Worm (Caenorhabditis elegans) whole organism, L2 larva: ENCODE data around the gene srw-145.

ENCODE experiments used
- C34F6.9 ChIP-seq: fragments of 150-350 bp; optimal IDR thresholded peaks from 2 replicates; lab custom pipeline; 2014; ENCODE audit warnings: missing biosample characterization, missing genetic modification characterization
- F13H6.1 ChIP-seq: sonication (generic microtip); optimal IDR thresholded peaks from 2 replicates; lab custom pipeline; 2016; ENCODE audit warnings: missing genetic modification characterization, missing compliant biosample characterization
- R02D3.7 ChIP-seq: fragments of 150-350 bp; optimal IDR thresholded peaks from 2 replicates; lab custom pipeline; 2014; ENCODE audit warnings: missing biosample characterization, missing genetic modification characterization
- Y55F3AM.14 ChIP-seq: fragments of 200-800 bp; sonication (Bioruptor generic); optimal IDR thresholded peaks from 2 replicates; lab custom pipeline; 2018; ENCODE audit warnings: mild to moderate bottlenecking, missing genetic modification characterization, missing compliant biosample characterization
- ZK546.5 ChIP-seq: sonication (generic microtip); optimal IDR thresholded peaks from 2 replicates; lab custom pipeline; 2017; ENCODE audit warnings: missing biosample characterization, missing genetic modification characterization
- alr-1 ChIP-seq: fragments of 150-350 bp; optimal IDR thresholded peaks from 2 replicates; lab custom pipeline; 2014; ENCODE audit warnings: missing biosample characterization, missing genetic modification characterization
- aly-2 ChIP-seq: fragments of 150-350 bp; optimal IDR thresholded peaks from 2 replicates; lab custom pipeline; 2014; ENCODE audit warnings: missing biosample characterization, missing genetic modification characterization
- ama-1 ChIP-seq: fragments of 150-350 bp; optimal IDR thresholded peaks from 2 replicates; lab custom pipeline; 2018; ENCODE audit warnings: inconsistent platforms
- blmp-1 ChIP-seq: sonication (generic microtip); optimal IDR thresholded peaks from 2 replicates; lab custom pipeline; 2017; ENCODE audit warnings: missing genetic modification characterization, mild to moderate bottlenecking, missing compliant biosample characterization, antibody characterized with exemption, moderate library complexity; ENCODE audit not compliant: insufficient read depth
- ceh-16 ChIP-seq: fragments of 150-350 bp; optimal IDR thresholded peaks from 2 replicates; lab custom pipeline; 2014; ENCODE audit warnings: missing biosample characterization, missing genetic modification characterization
- ceh-82 ChIP-seq: fragments of 150-350 bp; optimal IDR thresholded peaks from 2 replicates; lab custom pipeline; 2014; ENCODE audit warnings: missing biosample characterization, missing genetic modification characterization
- crh-2 ChIP-seq: sonication (generic microtip); optimal IDR thresholded peaks from 2 replicates; lab custom pipeline; 2017; ENCODE audit warnings: missing biosample characterization, missing genetic modification characterization
- dmd-4 ChIP-seq: sonication (generic microtip); optimal IDR thresholded peaks from 2 replicates; lab custom pipeline; 2017; ENCODE audit warnings: missing biosample characterization, missing genetic modification characterization
- egl-27 ChIP-seq: sonication (generic microtip); optimal IDR thresholded peaks from 3 replicates; lab custom pipeline; 2017; ENCODE audit warnings: missing biosample characterization, missing genetic modification reagents, missing genetic modification characterization
- elt-1 ChIP-seq: fragments of 150-350 bp; optimal IDR thresholded peaks from 2 replicates; lab custom pipeline; 2014; ENCODE audit warnings: missing biosample characterization, missing genetic modification characterization
- elt-3 ChIP-seq: sonication (generic microtip); optimal IDR thresholded peaks from 2 replicates; lab custom pipeline; 2017; ENCODE audit warnings: missing biosample characterization, missing genetic modification characterization
- fos-1 ChIP-seq: fragments of 150-350 bp; optimal IDR thresholded peaks from 2 replicates; lab custom pipeline; 2014; ENCODE audit warnings: missing biosample characterization, missing genetic modification characterization
- gmeb-1 ChIP-seq: fragments of 150-350 bp; optimal IDR thresholded peaks from 2 replicates; lab custom pipeline; 2014; ENCODE audit warnings: missing biosample characterization, missing genetic modification characterization
- lin-11 ChIP-seq: fragments of 150-350 bp; sonication (generic microtip); optimal IDR thresholded peaks from 2 replicates; lab custom pipeline; 2014; ENCODE audit warnings: missing biosample characterization, missing genetic modification characterization, inconsistent platforms, mixed read lengths
- lin-13 ChIP-seq: fragments of 150-350 bp; optimal IDR thresholded peaks from 2 replicates; lab custom pipeline; 2014; ENCODE audit warnings: missing biosample characterization, missing genetic modification reagents, missing genetic modification characterization
- lin-39 ChIP-seq: fragments of 150-350 bp; optimal IDR thresholded peaks from 2 replicates; lab custom pipeline; 2014; ENCODE audit warnings: missing biosample characterization, missing genetic modification reagents, missing genetic modification characterization
- lsy-2 ChIP-seq, 2 experiments: fragments of 150-350 bp in 1 of 2; sonication (generic microtip) in 1 of 2; optimal IDR thresholded peaks; 2 replicates each; lab custom pipeline; 2014 to 2017; ENCODE audit warnings: missing biosample characterization in 2 of 2, missing genetic modification characterization in 2 of 2
- mab-5 ChIP-seq: fragments of 150-350 bp; optimal IDR thresholded peaks from 2 replicates; lab custom pipeline; 2014; ENCODE audit warnings: missing biosample characterization, missing genetic modification characterization
- mbf-1 ChIP-seq: sonication (generic microtip); optimal IDR thresholded peaks from 2 replicates; lab custom pipeline; 2017; ENCODE audit warnings: missing biosample characterization, missing genetic modification characterization
- nhr-11 ChIP-seq: fragments of 150-350 bp; optimal IDR thresholded peaks from 2 replicates; lab custom pipeline; 2014; ENCODE audit warnings: missing biosample characterization, missing genetic modification characterization
- nhr-12 ChIP-seq: fragments of 150-350 bp; optimal IDR thresholded peaks from 2 replicates; lab custom pipeline; 2014; ENCODE audit warnings: missing biosample characterization, missing genetic modification characterization
- nhr-129 ChIP-seq: fragments of 150-350 bp; optimal IDR thresholded peaks from 2 replicates; lab custom pipeline; 2014; ENCODE audit warnings: missing biosample characterization, missing genetic modification characterization
- nhr-21 ChIP-seq: fragments of 150-350 bp; optimal IDR thresholded peaks from 2 replicates; lab custom pipeline; 2014; ENCODE audit warnings: missing biosample characterization, missing genetic modification characterization
- nhr-23 ChIP-seq: fragments of 150-350 bp; optimal IDR thresholded peaks from 2 replicates; lab custom pipeline; 2014; ENCODE audit warnings: missing biosample characterization, missing genetic modification reagents, missing genetic modification characterization
- nhr-237 ChIP-seq: fragments of 150-350 bp; optimal IDR thresholded peaks from 2 replicates; lab custom pipeline; 2014; ENCODE audit warnings: missing biosample characterization, missing genetic modification characterization
- nhr-6 ChIP-seq: fragments of 150-350 bp; optimal IDR thresholded peaks from 2 replicates; lab custom pipeline; 2014; ENCODE audit warnings: missing biosample characterization, missing genetic modification characterization
- nhr-77 ChIP-seq: fragments of 150-350 bp; optimal IDR thresholded peaks from 2 replicates; lab custom pipeline; 2014; ENCODE audit warnings: missing biosample characterization, missing genetic modification characterization
- sem-4 ChIP-seq: fragments of 150-350 bp; optimal IDR thresholded peaks from 2 replicates; lab custom pipeline; 2014; ENCODE audit warnings: missing biosample characterization, missing genetic modification reagents, missing genetic modification characterization
- sma-3 ChIP-seq: sonication (generic microtip); optimal IDR thresholded peaks from 2 replicates; lab custom pipeline; 2016; ENCODE audit warnings: missing genetic modification reagents, missing genetic modification characterization, missing compliant biosample characterization
- sma-9 ChIP-seq, 2 experiments: fragments of 150-350 bp in 1 of 2; sonication (generic microtip) in 1 of 2; optimal IDR thresholded peaks; 2 replicates each; lab custom pipeline; 2014 to 2016; ENCODE audit warnings: missing genetic modification characterization in 2 of 2, mild to moderate bottlenecking in 1 of 2, missing biosample characterization in 1 of 2, missing compliant biosample characterization in 1 of 2, missing genetic modification reagents in 1 of 2, moderate library complexity in 1 of 2
- unc-39 ChIP-seq: fragments of 150-350 bp; optimal IDR thresholded peaks from 2 replicates; lab custom pipeline; 2014; ENCODE audit warnings: missing biosample characterization, missing genetic modification characterization
- unc-55 ChIP-seq: fragments of 150-350 bp; sonication (generic microtip); optimal IDR thresholded peaks from 3 replicates; lab custom pipeline; 2014; ENCODE audit warnings: missing biosample characterization, missing genetic modification reagents, missing genetic modification characterization
- unc-62 ChIP-seq: fragments of 150-350 bp; optimal IDR thresholded peaks from 2 replicates; lab custom pipeline; 2014; ENCODE audit warnings: missing biosample characterization, missing genetic modification reagents, missing genetic modification characterization
- zag-1 ChIP-seq: fragments of 150-350 bp; optimal IDR thresholded peaks from 2 replicates; lab custom pipeline; 2014; ENCODE audit warnings: missing biosample characterization, missing genetic modification characterization
- ztf-1 ChIP-seq: fragments of 200-800 bp; sonication (Bioruptor generic); conservative IDR thresholded peaks from 2 replicates; pipeline ENCODE4 v1.3.6; 2022; ENCODE audit warnings: missing genetic modification characterization, missing compliant biosample characterization
- ztf-4 ChIP-seq: fragments of 150-350 bp; optimal IDR thresholded peaks from 2 replicates; lab custom pipeline; 2014; ENCODE audit warnings: missing biosample characterization, missing genetic modification characterization

The srw-145 gene

DNA sequence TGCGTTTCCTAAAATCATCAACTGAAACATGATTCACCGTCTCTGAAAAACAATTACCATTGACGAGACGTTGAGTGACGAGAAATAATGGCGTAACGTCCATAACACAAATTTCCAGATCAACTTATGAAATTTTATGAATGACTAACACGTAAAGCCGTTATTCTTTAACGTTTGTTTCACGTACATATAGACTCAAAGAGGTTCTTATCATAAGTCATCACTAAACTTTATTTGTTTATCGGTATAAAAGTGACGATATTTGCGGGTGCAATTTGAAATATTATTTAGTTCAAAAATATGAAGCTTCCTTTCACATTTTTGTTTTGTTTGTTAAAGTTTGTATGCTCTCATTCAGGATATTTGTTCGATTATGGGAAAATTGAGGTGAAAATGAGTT, 37.7 kb upstream of the srw-145 start, which contains the start of gene oac-3:
TSS of gene oac-3 (plus strand) at position 301 of the 400 bp plus-strand sequence.
- TF ChIP-seq aly-2, result no peak
- no peak for TF ChIP-seq ZK546.5 (tag; lab: Kevin White, UChicago)
- TF ChIP-seq mbf-1 (tag; lab: Kevin White, UChicago), result no peak
- no peak for TF ChIP-seq unc-55 (GFP tag; lab: Kevin White, UChicago)

DNA sequence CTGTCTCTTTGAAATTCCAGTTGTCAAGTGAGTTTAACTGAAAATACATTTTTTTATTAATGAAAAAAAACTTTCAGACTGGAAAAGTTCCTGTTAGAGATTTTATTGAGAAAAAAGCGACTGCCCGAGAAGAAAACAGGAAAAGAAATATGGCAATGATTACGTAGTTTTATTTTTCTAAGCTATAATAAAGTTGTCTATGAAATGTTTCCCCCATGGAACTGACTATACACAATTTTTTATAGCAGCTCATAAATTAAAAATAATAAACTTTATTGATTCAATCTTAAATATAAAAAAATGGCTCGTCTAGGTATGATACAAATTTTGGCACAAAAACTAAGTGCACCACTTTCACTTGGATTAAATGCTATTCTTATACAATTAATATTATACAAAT, 34.5 kb upstream of the srw-145 start, which contains the start of gene C06B3.1:
TSS of gene C06B3.1 (plus strand) at position 301 of the 400 bp plus-strand sequence.
- TF ChIP-seq sma-9 (GFP tag; optimal IDR thresholded peaks at IDR 0.05; lab: Kevin White, UChicago), result no peak
- TF ChIP-seq sma-9 (tag; optimal IDR thresholded peaks at IDR 0.05; lab: Kevin White, UChicago), result no peak
- TF ChIP-seq unc-39 (tag; lab: Kevin White, UChicago), result no peak
- TF ChIP-seq, all 48 proteins: peak for 0

DNA sequence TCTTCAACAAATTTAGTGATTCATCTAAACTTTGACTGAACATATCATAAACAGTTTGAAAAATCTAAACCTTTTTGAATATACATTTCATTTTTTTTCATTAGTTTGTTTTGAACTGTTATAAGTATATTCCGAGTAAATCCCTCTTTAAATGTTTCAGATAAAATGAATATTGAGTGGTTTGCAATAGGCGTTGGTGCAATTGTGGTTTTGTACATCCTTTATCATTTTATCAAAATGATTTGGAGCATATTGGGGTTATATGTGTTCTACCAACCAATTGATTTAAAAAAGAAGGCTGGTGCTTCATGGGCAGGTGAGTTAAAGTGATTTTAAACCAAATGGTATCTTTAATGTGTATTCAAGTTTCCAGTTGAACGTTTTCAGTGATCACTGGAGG, 32.5 kb upstream of the srw-145 start, which contains the start of gene stdh-3:
TSS of gene stdh-3 (plus strand) at position 166 of the 400 bp plus-strand sequence.
- TF ChIP-seq nhr-11 (tag; lab: Kevin White, UChicago) (no peak), mbf-1 (tag; lab: Kevin White, UChicago) (no peak), zag-1 (tag; lab: Kevin White, UChicago) (no peak), nhr-237 (no peak), ceh-16 (no peak), nhr-77 (tag; lab: Kevin White, UChicago) (no peak), unc-55 (GFP tag; lab: Kevin White, UChicago) (no peak), mab-5 (tag; lab: Kevin White, UChicago) (no peak), sma-9 (GFP tag; optimal IDR thresholded peaks at IDR 0.05; lab: Kevin White, UChicago) (no peak), sma-9 (tag; optimal IDR thresholded peaks at IDR 0.05; lab: Kevin White, UChicago) (no peak), lin-11 (tag; lab: Kevin White, UChicago) (no peak), sem-4 (no peak), elt-3 (no peak)

DNA sequence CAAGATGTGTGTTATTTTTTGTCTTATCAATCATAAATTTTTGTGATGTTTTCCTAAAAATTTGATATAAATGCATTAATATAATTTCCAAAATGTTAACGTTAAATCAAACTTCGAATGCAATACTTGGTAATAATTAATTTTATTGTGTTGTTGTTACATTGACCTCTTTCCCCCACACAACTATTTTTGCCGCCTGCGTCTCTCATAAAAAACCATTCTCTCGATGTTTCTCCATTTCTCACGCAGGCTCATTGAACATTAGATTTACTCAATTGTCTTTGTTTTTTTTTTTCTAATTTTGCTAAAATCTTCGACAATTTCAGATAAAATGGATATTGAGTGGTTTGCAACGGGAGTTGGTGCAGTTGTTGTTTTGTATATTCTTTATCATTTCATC, 30.8 kb upstream of the srw-145 start, which contains the start of gene stdh-1:
TSS of gene stdh-1 (plus strand) at position 327 of the 400 bp plus-strand sequence.
- TF ChIP-seq elt-1 (tag; lab: Kevin White, UChicago) (no peak), mab-5 (tag; lab: Kevin White, UChicago) (no peak), nhr-129 (peak; percentile 21), elt-3 (no peak), nhr-6 (tag; lab: Kevin White, UChicago) (no peak), ceh-82 (no peak), sma-9 (GFP tag; optimal IDR thresholded peaks at IDR 0.05; lab: Kevin White, UChicago) (peak; percentile 28), sma-9 (tag; optimal IDR thresholded peaks at IDR 0.05; lab: Kevin White, UChicago) (no peak), mbf-1 (tag; lab: Kevin White, UChicago) (no peak), nhr-21 (tag; lab: Kevin White, UChicago) (peak; percentile 4), fos-1 (tag; lab: Kevin White, UChicago) (no peak), alr-1 (tag; lab: Kevin White, UChicago) (no peak), unc-62 (GFP tag; lab: Kevin White, UChicago) (no peak), C34F6.9 (tag; lab: Kevin White, UChicago) (peak; percentile 34)

DNA sequence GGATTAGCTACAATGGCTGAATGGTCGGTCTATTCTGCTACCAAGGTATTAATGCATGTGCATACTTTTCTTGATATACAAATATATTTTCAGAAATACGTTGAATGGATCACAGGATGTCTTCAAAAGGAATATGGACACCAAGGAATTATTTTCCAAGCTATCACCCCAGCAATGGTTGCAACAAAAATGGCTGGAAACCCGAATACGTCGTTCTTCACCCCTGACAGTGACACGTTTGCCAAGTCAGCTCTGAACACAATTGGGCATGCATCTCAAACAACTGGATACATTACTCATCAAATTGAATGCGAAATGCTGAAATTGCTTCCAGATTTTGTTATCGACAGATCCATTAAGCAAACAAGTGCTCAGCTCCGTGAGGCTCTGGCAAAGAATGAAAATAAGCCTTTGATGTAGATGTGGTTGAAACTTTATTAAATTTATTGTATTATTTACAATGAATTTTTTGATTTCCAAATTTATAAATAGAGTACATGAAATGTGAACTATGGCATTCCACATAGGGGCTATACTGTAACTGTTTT, 29.3 kb upstream of the srw-145 start:
- TF ChIP-seq ztf-4 (tag; lab: Kevin White, UChicago), result peak; percentile 53
- TF ChIP-seq sma-9 (GFP tag; optimal IDR thresholded peaks at IDR 0.05; lab: Kevin White, UChicago), result peak; percentile 42
- no peak for TF ChIP-seq sma-9 (tag; optimal IDR thresholded peaks at IDR 0.05; lab: Kevin White, UChicago)
- TF ChIP-seq sma-3 (GFP tag; lab: Kevin White, UChicago), result peak; percentile 62
- peak; percentile 21 for TF ChIP-seq C34F6.9 (tag; lab: Kevin White, UChicago)
- TF ChIP-seq zag-1 (tag; lab: Kevin White, UChicago), result no peak
- no peak for TF ChIP-seq ZK546.5 (tag; lab: Kevin White, UChicago)
- TF ChIP-seq ztf-1 (GFP tag; lab: Robert Waterston, UW), result no peak
- TF ChIP-seq sem-4, result peak; percentile 17
- TF ChIP-seq nhr-6 (tag; lab: Kevin White, UChicago), result no peak
- no peak for TF ChIP-seq ceh-82
- TF ChIP-seq lin-11 (tag; lab: Kevin White, UChicago), result no peak
- no peak for TF ChIP-seq unc-62 (GFP tag; lab: Kevin White, UChicago)
- peak in 1 of 2 experiments; percentile 60 for TF ChIP-seq lsy-2 (tag; optimal IDR thresholded peaks at IDR 0.05; lab: Kevin White, UChicago)
- TF ChIP-seq Y55F3AM.14, result peak; percentile 47
- peak; percentile 46 for TF ChIP-seq nhr-21 (tag; lab: Kevin White, UChicago)
- peak; percentile 64 for TF ChIP-seq gmeb-1 (tag; lab: Kevin White, UChicago)
- no peak for TF ChIP-seq blmp-1 (tag; lab: Kevin White, UChicago)
- no peak for TF ChIP-seq nhr-11 (tag; lab: Kevin White, UChicago)
- TF ChIP-seq ama-1, result peak; percentile 96
- TF ChIP-seq lin-39 (tag; lab: Kevin White, UChicago), result no peak
- TF ChIP-seq F13H6.1, result peak; percentile 11
- peak; percentile 62 for TF ChIP-seq crh-2 (tag; lab: Kevin White, UChicago)
- no peak for TF ChIP-seq dmd-4 (tag; lab: Kevin White, UChicago)
- peak; percentile 49 for TF ChIP-seq lin-13 (GFP tag; lab: Kevin White, UChicago)
- TF ChIP-seq R02D3.7 (tag; lab: Kevin White, UChicago), result no peak
- peak; percentile 58 for TF ChIP-seq nhr-129
- no peak for TF ChIP-seq nhr-23 (tag; lab: Kevin White, UChicago)
- no peak for TF ChIP-seq unc-39 (tag; lab: Kevin White, UChicago)
- TF ChIP-seq egl-27, result no peak
- TF ChIP-seq unc-55 (GFP tag; lab: Kevin White, UChicago), result no peak
- TF ChIP-seq nhr-12 (tag; lab: Kevin White, UChicago), result peak; percentile 35
